Fruit fly (Drosophila melanogaster): ENCODE results near the gene Nepl17.

Gene Nepl17

DNA sequence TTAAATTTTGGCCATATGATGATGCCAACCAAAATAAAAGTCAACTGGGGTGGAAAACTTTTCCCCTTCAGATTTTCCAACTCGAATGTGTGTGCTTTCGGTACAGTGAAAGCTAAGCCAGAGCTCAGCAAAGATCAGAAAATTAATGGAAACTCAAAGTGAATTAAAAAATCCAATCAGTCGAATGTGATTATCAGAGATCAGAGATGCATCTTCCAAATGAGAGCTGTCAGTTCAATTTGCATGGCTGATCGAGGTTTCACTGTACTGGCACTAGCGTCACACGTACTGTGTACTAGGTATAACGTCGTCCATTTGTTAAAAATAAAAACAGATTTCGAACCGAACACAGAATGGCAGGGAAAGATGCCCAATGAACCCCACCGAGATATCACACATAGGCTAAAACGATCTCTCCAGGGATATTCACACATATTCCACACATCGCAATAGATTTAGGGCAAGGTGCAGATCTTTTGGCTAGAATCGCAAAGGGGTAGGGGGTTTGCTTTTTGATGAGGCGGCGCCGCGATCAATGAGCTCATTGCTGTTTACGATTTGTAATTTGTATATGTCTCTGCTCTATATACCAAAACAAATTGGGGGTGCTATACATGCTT lies 32.2 kb downstream of the Nepl17 start:
- no peak for TF ChIP-seq CG17801 (GFP tag; optimal IDR thresholded peaks at IDR 0.05; ENCODE audit: partially characterized antibody)

- TF ChIP-seq CG17801 (GFP tag; optimal IDR thresholded peaks at IDR 0.05; ENCODE audit: partially characterized antibody) = no peak
Measured at dm6 chr3R:28911758-28912157, 39.1 kb downstream of the Nepl17 start.

- TF ChIP-seq CG17801 (GFP tag; optimal IDR thresholded peaks at IDR 0.05; ENCODE audit: partially characterized antibody) = no peak
Measured at dm6 chr3R:28913039-28913438, 40.3 kb downstream of the Nepl17 start.

DNA sequence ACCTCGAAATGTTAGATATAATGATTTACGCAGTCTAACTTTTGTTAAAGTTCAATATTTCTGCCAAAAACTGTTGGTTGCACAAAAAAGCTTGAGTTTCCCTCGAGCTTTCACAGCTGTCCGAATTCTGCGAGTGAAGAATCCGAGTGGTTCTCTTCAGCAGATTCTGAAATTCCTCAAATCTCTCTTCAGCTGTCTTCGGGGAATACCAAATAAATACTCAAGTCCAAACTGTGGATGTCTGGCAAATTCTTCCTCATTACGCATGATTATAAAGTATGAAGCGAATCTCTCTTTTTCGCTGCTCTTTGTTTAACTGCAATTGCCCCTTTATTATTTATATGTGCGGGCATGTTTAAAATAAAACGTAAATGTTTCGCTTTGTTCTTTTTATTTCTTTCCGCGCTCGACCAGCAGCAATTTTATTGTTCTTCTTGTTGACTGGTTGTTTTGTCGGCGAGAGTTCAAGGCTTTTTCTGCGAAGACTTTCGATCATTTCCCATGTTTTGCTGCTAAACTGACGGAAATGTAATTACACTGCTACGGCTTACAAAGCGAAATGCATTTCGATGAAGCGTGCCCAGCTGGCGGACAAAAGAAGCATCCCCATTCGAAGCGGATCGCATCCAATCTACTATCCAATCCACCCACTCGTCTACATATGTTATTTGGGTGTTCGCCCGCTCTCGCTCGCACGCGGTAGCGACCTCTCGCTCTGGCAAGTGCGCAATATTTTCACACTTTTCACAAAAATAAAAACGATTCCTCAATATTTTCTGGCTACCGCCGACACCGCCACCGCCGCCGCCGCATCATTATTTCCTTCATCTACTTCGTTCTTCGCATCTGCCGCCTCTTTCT lies 41.4 kb downstream of the Nepl17 start:
- TF ChIP-seq CG17801 (GFP tag; optimal IDR thresholded peaks at IDR 0.05; ENCODE audit: partially characterized antibody) = no peak

DNA sequence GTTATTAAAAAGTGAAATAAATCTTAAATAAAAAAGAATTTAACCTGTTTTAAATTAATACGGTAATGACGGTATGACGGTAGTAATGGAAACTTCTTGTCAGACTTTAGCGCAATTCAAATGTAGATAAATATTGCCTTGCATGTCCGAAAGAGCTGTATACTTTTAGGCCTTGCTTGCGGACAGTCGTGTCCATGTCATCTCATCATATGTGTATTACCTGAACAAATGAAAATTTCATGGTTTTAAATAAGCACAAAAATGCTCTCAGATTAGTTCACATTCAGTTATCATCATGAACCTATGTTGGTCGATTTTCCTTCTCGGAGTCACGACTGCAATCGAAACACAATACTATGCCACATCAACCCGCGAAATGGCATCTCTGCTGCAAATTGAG lies 50.0 kb downstream of the Nepl17 start, which contains the start of gene CG11828:
Gene CG11828, plus strand, starts transcription at position 301 of the 400 bp plus-strand sequence.
- no peak for TF ChIP-seq CG17801 (GFP tag; optimal IDR thresholded peaks at IDR 0.05; ENCODE audit: partially characterized antibody)

All from ovary, adult (tissue).